Worm (Caenorhabditis elegans) whole organism, mixed stage, embryonic: ENCODE measurements around the gene ensh-1.

Experiments used
- bed-3 ChIP-seq: fragments of 200-800 bp; sonication (Bioruptor generic); optimal IDR thresholded peaks from 3 replicates; lab custom pipeline; 2018; ENCODE audit warnings: mild to moderate bottlenecking, missing genetic modification characterization, moderate library complexity, missing compliant biosample characterization
- ceh-39 ChIP-seq: fragments of 150-350 bp; optimal IDR thresholded peaks from 2 replicates; lab custom pipeline; 2014; ENCODE audit warnings: missing biosample characterization, missing genetic modification characterization
- ceh-43 ChIP-seq: fragments of 200-800 bp; sonication (Bioruptor generic); optimal IDR thresholded peaks from 2 replicates; lab custom pipeline; 2018; ENCODE audit warnings: mild to moderate bottlenecking, missing genetic modification characterization, moderate library complexity, missing compliant biosample characterization
- ceh-83 ChIP-seq: fragments of 200-800 bp; sonication (Bioruptor generic); optimal IDR thresholded peaks from 2 replicates; lab custom pipeline; 2018; ENCODE audit warnings: mild to moderate bottlenecking, missing genetic modification characterization, missing compliant biosample characterization
- cnd-1 ChIP-seq: fragments of 200-800 bp; sonication (Bioruptor generic); optimal IDR thresholded peaks from 2 replicates; lab custom pipeline; 2018; ENCODE audit warnings: mild to moderate bottlenecking, missing genetic modification characterization, missing compliant biosample characterization
- drap-1 ChIP-seq: fragments of 200-800 bp; sonication (Bioruptor generic); optimal IDR thresholded peaks from 3 replicates; lab custom pipeline; 2018; ENCODE audit warnings: mild to moderate bottlenecking, missing genetic modification characterization, missing compliant biosample characterization
- elt-1 ChIP-seq: sonication (generic microtip); optimal IDR thresholded peaks from 2 replicates; lab custom pipeline; 2017; ENCODE audit warnings: missing genetic modification characterization, mild to moderate bottlenecking, missing compliant biosample characterization, antibody characterized with exemption, moderate library complexity, borderline replicate concordance; ENCODE audit not compliant: insufficient read depth
- flh-1 ChIP-seq: fragments of 200-800 bp; sonication (Bioruptor generic); optimal IDR thresholded peaks from 2 replicates; lab custom pipeline; 2018; ENCODE audit warnings: mild to moderate bottlenecking, missing genetic modification characterization, moderate library complexity, missing compliant biosample characterization
- ham-2 ChIP-seq: fragments of 200-800 bp; sonication (Bioruptor generic); optimal IDR thresholded peaks from 2 replicates; lab custom pipeline; 2018; ENCODE audit warnings: mild to moderate bottlenecking, missing genetic modification characterization, missing compliant biosample characterization
- hlh-1 ChIP-seq: fragments of 150-350 bp; optimal IDR thresholded peaks from 2 replicates; lab custom pipeline; 2014; ENCODE audit warnings: missing biosample characterization, missing genetic modification reagents, missing genetic modification characterization
- mls-2 ChIP-seq: sonication (generic microtip); optimal IDR thresholded peaks from 2 replicates; lab custom pipeline; 2016; ENCODE audit warnings: mild to moderate bottlenecking, missing genetic modification characterization, moderate library complexity, missing compliant biosample characterization
- nhr-12 ChIP-seq: fragments of 150-350 bp; optimal IDR thresholded peaks from 2 replicates; lab custom pipeline; 2014; ENCODE audit warnings: missing biosample characterization, missing genetic modification characterization
- nhr-2 ChIP-seq: fragments of 150-350 bp; optimal IDR thresholded peaks from 2 replicates; lab custom pipeline; 2014; ENCODE audit warnings: missing biosample characterization, missing genetic modification characterization
- nhr-28 ChIP-seq: fragments of 150-350 bp; optimal IDR thresholded peaks from 2 replicates; lab custom pipeline; 2014; ENCODE audit warnings: missing biosample characterization, missing genetic modification characterization
- snpc-4 ChIP-seq: fragments of 150-350 bp; optimal IDR thresholded peaks from 2 replicates; lab custom pipeline; 2014; ENCODE audit warnings: missing biosample characterization, missing genetic modification characterization
- tbx-8 ChIP-seq: fragments of 200-800 bp; sonication (Bioruptor generic); optimal IDR thresholded peaks from 2 replicates; lab custom pipeline; 2018; ENCODE audit warnings: mild to moderate bottlenecking, missing genetic modification characterization, moderate library complexity, missing compliant biosample characterization
- unc-120 ChIP-seq: sonication (generic microtip); optimal IDR thresholded peaks from 2 replicates; lab custom pipeline; 2017; ENCODE audit warnings: missing genetic modification characterization, missing compliant biosample characterization; ENCODE audit not compliant: poor library complexity, severe bottlenecking
- unc-62 ChIP-seq: fragments of 150-350 bp; optimal IDR thresholded peaks from 2 replicates; lab custom pipeline; 2014; ENCODE audit warnings: missing biosample characterization, missing genetic modification reagents, missing genetic modification characterization
- zip-8 ChIP-seq: fragments of 150-350 bp; optimal IDR thresholded peaks from 2 replicates; lab custom pipeline; 2014; ENCODE audit warnings: missing biosample characterization, missing genetic modification characterization

ensh-1 gene

DNA sequence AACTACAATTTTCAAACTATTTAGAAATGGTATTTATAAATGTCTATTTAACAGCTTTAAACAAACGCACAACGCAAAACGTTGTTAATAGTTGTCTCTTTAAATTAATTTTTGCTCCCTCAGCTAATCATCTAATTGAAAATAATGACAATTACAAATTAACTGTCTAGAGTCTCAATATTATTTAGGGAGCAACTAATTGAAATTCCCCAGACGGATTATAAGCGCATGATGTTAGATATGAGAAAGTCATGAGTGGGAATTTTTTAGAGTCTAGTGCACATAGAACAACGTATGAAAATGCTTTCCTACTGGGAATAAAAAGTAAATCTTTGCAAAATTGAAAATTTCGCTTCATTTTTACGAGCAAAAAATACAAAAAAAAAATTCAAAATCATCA lies 47.8 kb downstream of the ensh-1 start:
- TF ChIP-seq ham-2 (GFP tag; lab: Kevin White, UChicago): no peak
- no peak for TF ChIP-seq zip-8 (tag; lab: Kevin White, UChicago)
- TF ChIP-seq unc-62 (GFP tag; lab: Kevin White, UChicago): no peak
- TF ChIP-seq cnd-1 (tag; lab: Kevin White, UChicago): no peak
- TF ChIP-seq ceh-43 (GFP tag; lab: Kevin White, UChicago): no peak
- TF ChIP-seq unc-120 (tag; lab: Kevin White, UChicago): no peak
- TF ChIP-seq ceh-83 (GFP tag; lab: Kevin White, UChicago): no peak
- no peak for TF ChIP-seq elt-1 (tag; lab: Kevin White, UChicago)
- no peak for TF ChIP-seq nhr-2 (tag; lab: Kevin White, UChicago)
- TF ChIP-seq hlh-1: no peak
- no peak for TF ChIP-seq drap-1 (GFP tag; lab: Kevin White, UChicago)
- no peak for TF ChIP-seq mls-2 (tag; lab: Kevin White, UChicago)
- no peak for TF ChIP-seq ceh-39 (tag; lab: Kevin White, UChicago)

DNA sequence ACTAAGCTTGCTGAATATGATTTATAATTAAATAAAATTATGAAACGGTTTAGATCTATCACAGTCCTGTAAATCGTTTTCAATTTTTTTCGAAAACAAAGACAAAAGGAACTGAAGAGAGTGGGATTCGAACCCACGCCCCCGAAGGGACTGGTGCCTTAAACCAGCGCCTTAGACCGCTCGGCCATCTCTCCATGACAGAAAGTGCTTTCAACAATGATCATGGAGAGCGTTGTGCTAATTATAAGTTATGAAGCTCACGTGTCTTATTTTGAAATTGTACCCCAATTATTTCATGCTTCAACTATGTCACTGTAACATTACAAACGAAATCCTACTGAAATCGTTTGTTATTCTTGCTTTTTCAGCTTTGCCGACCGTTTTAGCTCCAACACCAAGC lies 50.6 kb downstream of the ensh-1 start:
- TF ChIP-seq hlh-1: no peak

ce11 chrX:8957974-8958373 lies 52.8 kb downstream of the ensh-1 start:
- TF ChIP-seq nhr-28 (tag; lab: Kevin White, UChicago) (no peak), bed-3 (GFP tag; lab: Kevin White, UChicago) (no peak), unc-120 (tag; lab: Kevin White, UChicago) (no peak), hlh-1 (no peak), snpc-4 (tag; lab: Kevin White, UChicago) (no peak), tbx-8 (GFP tag; lab: Kevin White, UChicago) (no peak), flh-1 (GFP tag; lab: Kevin White, UChicago) (no peak), nhr-12 (tag; lab: Kevin White, UChicago) (no peak)
